Fruit fly (Drosophila melanogaster) ovary, adult (tissue): Measurements from ENCODE around the gene CG33791.

Source experiments
- CG17801 ChIP-seq: fragments of 200-800 bp; optimal IDR thresholded peaks from 2 replicates; lab custom pipeline; 2019; ENCODE audit warnings: missing biosample characterization, mild to moderate bottlenecking, missing genetic modification characterization, moderate library complexity; ENCODE audit not compliant: partially characterized antibody

Gene CG33791

DNA sequence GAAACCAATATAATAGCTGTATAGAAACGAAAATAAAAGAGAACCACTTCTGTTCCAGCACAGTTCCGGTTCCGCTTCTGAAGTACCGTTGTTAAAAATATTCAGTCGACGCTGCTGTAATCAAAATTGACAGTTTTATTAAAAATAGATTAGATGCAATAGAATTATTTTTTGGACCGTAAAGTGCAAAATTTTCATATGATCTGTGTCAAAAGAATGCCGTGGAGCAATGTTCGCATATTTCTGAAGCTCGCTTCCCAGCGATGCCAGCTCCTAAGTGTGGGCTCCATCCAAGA lies at the start of gene CG33791, which contains the start of gene CG18170:
TSS of gene CG33791 (plus strand) at position 122 of the 296 bp plus-strand sequence.
TSS of gene CG18170 (plus strand) at position 122 of the 296 bp plus-strand sequence.
- TF ChIP-seq CG17801 (GFP tag; lab: Kevin White, UChicago), result no peak

DNA sequence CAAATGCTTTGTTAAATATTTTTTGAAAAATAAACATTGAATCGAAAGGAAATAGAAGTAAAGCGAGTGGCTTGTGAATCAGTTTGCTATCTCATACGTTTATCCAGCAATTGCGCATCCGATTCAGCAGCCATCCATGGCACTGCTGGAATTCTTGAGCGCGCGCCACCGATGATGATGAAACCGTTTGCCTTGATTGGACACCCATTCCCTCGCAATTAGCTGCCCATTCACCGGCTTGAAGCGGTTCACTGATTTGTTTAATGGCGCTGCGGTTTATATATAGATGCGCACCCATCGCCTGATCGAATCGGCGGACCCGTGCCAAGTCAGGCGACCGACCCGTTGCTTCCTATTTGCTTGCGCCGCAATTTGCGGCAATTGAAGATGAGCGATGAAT lies 49.6 kb upstream of the CG33791 start, which contains the start of gene Pcyt2:
TSS of gene Pcyt2 (plus strand) at position 301 of the 400 bp plus-strand sequence.
- no peak for TF ChIP-seq CG17801 (GFP tag; lab: Kevin White, UChicago)

- peak; percentile 85 for TF ChIP-seq CG17801 (GFP tag; lab: Kevin White, UChicago)
Measured at dm6 chr3L:1558178-1558788, 44.5 kb upstream of the CG33791 start, which contains the start of the genes Pex10 and CG12099. Gene Pex10, plus strand, starts transcription at chr3L:1558228. Gene CG12099, minus strand, starts transcription at chr3L:1558484.

- no peak for TF ChIP-seq CG17801 (GFP tag; lab: Kevin White, UChicago)
Measured at dm6 chr3L:1565092-1565491, 37.7 kb upstream of the CG33791 start, which contains the start of gene CG12003. Gene CG12003, plus strand, starts transcription at chr3L:1565392.

- TF ChIP-seq CG17801 (GFP tag; lab: Kevin White, UChicago), result no peak
Measured at dm6 chr3L:1568225-1569161, 34.3 kb upstream of the CG33791 start, which contains the start of gene CG7879. Gene CG7879, minus strand, starts transcription at chr3L:1568608.

DNA sequence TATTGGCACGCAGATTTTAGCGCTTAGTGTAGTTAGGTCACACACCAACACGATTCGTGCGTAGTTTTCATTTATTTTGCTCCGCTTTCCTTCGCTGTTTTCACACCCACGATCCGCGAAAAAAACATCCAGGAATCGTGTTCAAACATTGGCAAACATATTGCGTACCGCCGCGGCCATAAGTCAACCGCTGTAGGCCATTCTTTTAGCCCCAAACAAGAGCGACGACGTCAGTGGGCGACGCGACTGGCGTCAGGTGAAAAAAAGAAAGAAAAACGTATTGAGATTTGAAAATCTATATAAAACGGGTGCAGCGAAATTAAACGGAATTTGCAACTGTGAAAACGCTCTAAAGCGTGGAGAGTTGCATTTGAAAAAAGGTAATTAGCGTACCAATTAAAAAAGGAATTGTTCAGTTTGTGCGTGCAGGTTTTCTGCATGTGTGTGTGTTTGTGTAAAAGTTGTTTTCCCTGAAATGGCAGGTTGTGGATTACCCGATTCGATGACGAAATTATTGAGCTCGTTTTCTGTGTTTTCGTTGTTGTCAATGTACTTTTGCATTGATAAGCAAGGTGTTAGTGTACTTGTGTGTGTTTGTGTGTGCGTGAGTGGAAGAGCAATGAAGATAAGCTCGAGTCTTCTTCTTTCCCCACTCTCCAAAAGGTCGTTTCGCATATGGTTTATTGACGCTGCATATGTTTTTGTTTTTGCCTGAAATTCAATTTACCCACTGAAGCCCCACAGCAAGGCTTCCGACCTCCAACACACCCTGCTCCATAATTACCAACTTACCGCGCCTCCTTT lies 33.4 kb upstream of the CG33791 start, which contains the start of gene Tmep:
TSS of gene Tmep (plus strand) at position 20 of the 804 bp plus-strand sequence.
- TF ChIP-seq CG17801 (GFP tag; lab: Kevin White, UChicago), result no peak

dm6 chr3L:1569966-1570276 lies 32.8 kb upstream of the CG33791 start:
- no peak for TF ChIP-seq CG17801 (GFP tag; lab: Kevin White, UChicago)

DNA sequence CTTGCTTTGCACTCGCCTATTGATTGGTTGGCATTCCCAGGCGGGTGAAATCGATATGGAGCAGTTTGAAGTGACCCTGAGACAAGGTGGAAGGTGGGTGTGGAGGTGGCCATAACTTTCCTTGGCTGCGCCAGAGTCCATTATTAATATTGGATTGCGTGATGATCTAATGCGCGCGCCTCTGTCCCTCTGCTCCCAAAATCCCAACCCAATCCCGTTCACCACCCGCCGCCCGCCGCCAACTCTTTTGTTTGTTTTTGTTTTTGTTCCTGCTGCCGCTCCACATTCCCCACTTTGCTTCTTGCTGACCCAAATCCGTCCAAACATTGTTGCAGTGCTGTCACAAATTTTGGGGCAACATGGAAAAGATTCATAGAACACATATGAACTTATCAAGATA lies 31.7 kb upstream of the CG33791 start:
- no peak for TF ChIP-seq CG17801 (GFP tag; lab: Kevin White, UChicago)

dm6 chr3L:1573191-1573590 lies 29.6 kb upstream of the CG33791 start:
- TF ChIP-seq CG17801 (GFP tag; lab: Kevin White, UChicago), result no peak

dm6 chr3L:1575731-1576376 lies 26.9 kb upstream of the CG33791 start:
- TF ChIP-seq CG17801 (GFP tag; lab: Kevin White, UChicago), result no peak

dm6 chr3L:1576489-1577106 lies 26.2 kb upstream of the CG33791 start, which contains the start of gene CG13917:
Gene CG13917, plus strand, starts transcription at chr3L:1576699.
- TF ChIP-seq CG17801 (GFP tag; lab: Kevin White, UChicago), result peak; percentile 33

DNA sequence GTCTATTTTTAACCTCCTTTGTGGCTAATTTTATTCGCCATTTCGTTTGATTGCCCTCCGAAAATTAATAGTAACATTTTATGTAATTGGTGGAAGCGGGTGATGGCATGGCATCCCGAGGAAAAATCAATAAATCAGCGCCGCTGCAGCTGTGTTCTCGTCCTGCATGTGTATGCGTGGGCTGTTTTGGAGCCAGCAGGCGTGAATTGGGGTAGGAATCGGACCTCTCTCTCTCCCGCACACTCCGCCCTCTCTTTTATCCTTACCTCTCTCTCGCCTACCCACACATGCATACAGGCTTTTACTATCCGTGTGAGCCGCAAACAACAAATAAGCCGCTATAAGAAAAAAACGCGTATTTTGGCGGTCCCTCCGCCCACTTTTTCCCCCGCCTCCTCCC lies 25.4 kb upstream of the CG33791 start:
- TF ChIP-seq CG17801 (GFP tag; lab: Kevin White, UChicago), result no peak

DNA sequence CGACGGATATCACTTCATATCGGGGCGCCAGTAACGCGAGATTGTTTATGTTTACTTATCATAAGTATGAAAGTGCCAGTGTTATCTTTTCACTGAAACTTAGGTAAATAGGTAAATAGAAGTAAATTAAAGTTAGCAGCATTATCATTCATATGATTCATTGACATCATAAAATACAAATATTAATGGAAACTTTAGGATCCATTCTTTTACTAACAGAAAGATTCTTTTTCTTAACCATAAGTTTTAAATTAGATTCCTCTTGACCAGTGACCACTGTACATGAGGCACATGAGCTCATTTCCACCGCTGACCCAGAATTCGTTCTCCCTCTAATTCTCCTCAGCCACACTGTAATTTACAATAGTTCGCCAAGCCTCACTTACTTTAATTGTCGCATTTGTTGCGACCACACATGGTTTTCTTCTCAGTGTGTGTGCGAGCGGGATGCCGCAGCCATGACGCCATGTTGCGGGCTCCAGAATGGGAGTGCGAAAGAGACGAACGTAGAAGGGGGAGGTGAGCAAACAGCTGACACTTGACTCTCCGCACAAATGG lies 24.3 kb upstream of the CG33791 start:
- TF ChIP-seq CG17801 (GFP tag; lab: Kevin White, UChicago), result no peak
